Worm (Caenorhabditis elegans) whole organism, L3 larva: ENCODE results near the gene B0034.2.

ENCODE experiments used
- ZK546.5 ChIP-seq: sonication (generic microtip); optimal IDR thresholded peaks from 2 replicates; lab custom pipeline; 2017; ENCODE audit warnings: missing biosample characterization, missing genetic modification characterization
- aly-2 ChIP-seq: fragments of 150-350 bp; optimal IDR thresholded peaks from 2 replicates; lab custom pipeline; 2014; ENCODE audit warnings: missing biosample characterization, missing genetic modification characterization
- ama-1 ChIP-seq: fragments of 150-350 bp; optimal IDR thresholded peaks from 2 replicates; lab custom pipeline; 2018
- ceh-82 ChIP-seq: fragments of 150-350 bp; optimal IDR thresholded peaks from 2 replicates; lab custom pipeline; 2014; ENCODE audit warnings: missing biosample characterization, missing genetic modification characterization
- ceh-9 ChIP-seq: sonication (generic microtip); optimal IDR thresholded peaks from 2 replicates; lab custom pipeline; 2018; ENCODE audit warnings: missing biosample characterization, missing genetic modification characterization
- daf-12 ChIP-seq: fragments of 150-350 bp; optimal IDR thresholded peaks from 2 replicates; lab custom pipeline; 2014; ENCODE audit warnings: missing biosample characterization, missing genetic modification reagents, missing genetic modification characterization
- egl-5 ChIP-seq: fragments of 150-350 bp; optimal IDR thresholded peaks from 2 replicates; lab custom pipeline; 2017; ENCODE audit warnings: missing biosample characterization, missing genetic modification reagents, missing genetic modification characterization, inconsistent platforms
- elt-1 ChIP-seq: fragments of 150-350 bp; optimal IDR thresholded peaks from 2 replicates; lab custom pipeline; 2014; ENCODE audit warnings: missing biosample characterization, missing genetic modification characterization
- elt-2 ChIP-seq: sonication (generic microtip); optimal IDR thresholded peaks from 2 replicates; lab custom pipeline; 2016; ENCODE audit warnings: missing genetic modification reagents, mild to moderate bottlenecking, missing genetic modification characterization, missing compliant biosample characterization
- elt-3 ChIP-seq, 3 experiments: fragments of 150-350 bp in 1 of 3; sonication (generic microtip) in 2 of 3; optimal IDR thresholded peaks; 2 replicates in 2 of 3; 4 replicates in 1 of 3; lab custom pipeline; 2014 to 2017; ENCODE audit warnings: missing biosample characterization in 3 of 3, missing genetic modification characterization in 3 of 3
- eor-1 ChIP-seq, 2 experiments: fragments of 150-350 bp; optimal IDR thresholded peaks; 2 replicates each; lab custom pipeline; 2014 to 2018; ENCODE audit warnings: missing biosample characterization in 2 of 2, missing genetic modification characterization in 2 of 2
- fos-1 ChIP-seq: fragments of 150-350 bp; optimal IDR thresholded peaks from 2 replicates; lab custom pipeline; 2014; ENCODE audit warnings: missing biosample characterization, missing genetic modification characterization
- hmg-11 ChIP-seq: sonication (generic microtip); optimal IDR thresholded peaks from 2 replicates; lab custom pipeline; 2016; ENCODE audit warnings: missing genetic modification characterization, missing compliant biosample characterization
- jun-1 ChIP-seq: fragments of 150-350 bp; optimal IDR thresholded peaks from 2 replicates; lab custom pipeline; 2014; ENCODE audit warnings: missing biosample characterization, missing genetic modification reagents, missing genetic modification characterization
- lin-15B ChIP-seq: fragments of 150-350 bp; optimal IDR thresholded peaks from 2 replicates; lab custom pipeline; 2014; ENCODE audit warnings: missing biosample characterization, missing genetic modification characterization
- lin-39 ChIP-seq: fragments of 150-350 bp; optimal IDR thresholded peaks from 2 replicates; lab custom pipeline; 2018; ENCODE audit warnings: missing biosample characterization, missing genetic modification reagents, missing genetic modification characterization
- lsy-12 ChIP-seq: sonication (generic microtip); optimal IDR thresholded peaks from 2 replicates; lab custom pipeline; 2016; ENCODE audit warnings: mild to moderate bottlenecking, missing genetic modification characterization, missing compliant biosample characterization
- nfya-1 ChIP-seq: sonication (generic microtip); optimal IDR thresholded peaks from 2 replicates; lab custom pipeline; 2017; ENCODE audit warnings: missing genetic modification characterization, mild to moderate bottlenecking, missing compliant biosample characterization, antibody characterized with exemption, moderate library complexity; ENCODE audit not compliant: insufficient read depth
- nhr-11 ChIP-seq: fragments of 150-350 bp; optimal IDR thresholded peaks from 2 replicates; lab custom pipeline; 2014; ENCODE audit warnings: missing biosample characterization, missing genetic modification characterization
- nhr-12 ChIP-seq: fragments of 150-350 bp; optimal IDR thresholded peaks from 2 replicates; lab custom pipeline; 2014; ENCODE audit warnings: missing biosample characterization, missing genetic modification characterization
- nhr-23 ChIP-seq: fragments of 150-350 bp; optimal IDR thresholded peaks from 2 replicates; lab custom pipeline; 2014; ENCODE audit warnings: missing biosample characterization, missing genetic modification reagents, missing genetic modification characterization
- nhr-237 ChIP-seq: fragments of 150-350 bp; optimal IDR thresholded peaks from 2 replicates; lab custom pipeline; 2014; ENCODE audit warnings: missing biosample characterization, missing genetic modification characterization
- nhr-25 ChIP-seq: sonication (generic microtip); optimal IDR thresholded peaks from 2 replicates; lab custom pipeline; 2017; ENCODE audit warnings: missing biosample characterization, missing genetic modification characterization
- nhr-43 ChIP-seq: sonication (generic microtip); optimal IDR thresholded peaks from 2 replicates; lab custom pipeline; 2016; ENCODE audit warnings: mild to moderate bottlenecking, missing genetic modification characterization, missing compliant biosample characterization; ENCODE audit not compliant: poor library complexity, severe bottlenecking
- nhr-67 ChIP-seq: fragments of 150-350 bp; optimal IDR thresholded peaks from 2 replicates; lab custom pipeline; 2014; ENCODE audit warnings: missing biosample characterization, missing genetic modification characterization
- nhr-76 ChIP-seq: fragments of 150-350 bp; sonication (generic microtip); optimal IDR thresholded peaks from 5 replicates; lab custom pipeline; 2014; ENCODE audit warnings: missing biosample characterization, missing genetic modification characterization
- nhr-77 ChIP-seq: fragments of 150-350 bp; optimal IDR thresholded peaks from 2 replicates; lab custom pipeline; 2014; ENCODE audit warnings: missing biosample characterization, missing genetic modification characterization
- pha-4 ChIP-seq: fragments of 150-350 bp; optimal IDR thresholded peaks from 2 replicates; lab custom pipeline; 2014; ENCODE audit warnings: missing biosample characterization, missing genetic modification reagents, missing genetic modification characterization
- pqm-1 ChIP-seq: fragments of 150-350 bp; optimal IDR thresholded peaks from 2 replicates; lab custom pipeline; 2017; ENCODE audit warnings: missing biosample characterization, missing genetic modification characterization, inconsistent platforms
- skn-1 ChIP-seq: fragments of 150-350 bp; optimal IDR thresholded peaks from 2 replicates; lab custom pipeline; 2014; ENCODE audit warnings: missing biosample characterization, missing genetic modification characterization
- snpc-4 ChIP-seq: fragments of 150-350 bp; optimal IDR thresholded peaks from 2 replicates; lab custom pipeline; 2014; ENCODE audit warnings: missing biosample characterization, missing genetic modification characterization
- tbx-2 ChIP-seq: sonication (generic microtip); optimal IDR thresholded peaks from 2 replicates; lab custom pipeline; 2016; ENCODE audit warnings: mild to moderate bottlenecking, missing genetic modification characterization, missing compliant biosample characterization
- unc-39 ChIP-seq: sonication (generic microtip); optimal IDR thresholded peaks from 4 replicates; lab custom pipeline; 2017; ENCODE audit warnings: missing biosample characterization, missing genetic modification characterization
- unc-62 ChIP-seq: fragments of 150-350 bp; sonication (generic microtip); optimal IDR thresholded peaks from 4 replicates; lab custom pipeline; 2014; ENCODE audit warnings: missing biosample characterization, missing genetic modification reagents, missing genetic modification characterization
- zag-1 ChIP-seq: fragments of 150-350 bp; optimal IDR thresholded peaks from 2 replicates; lab custom pipeline; 2014; ENCODE audit warnings: missing biosample characterization, missing genetic modification characterization
- ztf-11 ChIP-seq: fragments of 150-350 bp; optimal IDR thresholded peaks from 2 replicates; lab custom pipeline; 2014; ENCODE audit warnings: missing biosample characterization, missing genetic modification characterization
- ztf-4 ChIP-seq: fragments of 150-350 bp; optimal IDR thresholded peaks from 2 replicates; lab custom pipeline; 2014; ENCODE audit warnings: missing biosample characterization, missing genetic modification characterization

B0034.2 gene

DNA sequence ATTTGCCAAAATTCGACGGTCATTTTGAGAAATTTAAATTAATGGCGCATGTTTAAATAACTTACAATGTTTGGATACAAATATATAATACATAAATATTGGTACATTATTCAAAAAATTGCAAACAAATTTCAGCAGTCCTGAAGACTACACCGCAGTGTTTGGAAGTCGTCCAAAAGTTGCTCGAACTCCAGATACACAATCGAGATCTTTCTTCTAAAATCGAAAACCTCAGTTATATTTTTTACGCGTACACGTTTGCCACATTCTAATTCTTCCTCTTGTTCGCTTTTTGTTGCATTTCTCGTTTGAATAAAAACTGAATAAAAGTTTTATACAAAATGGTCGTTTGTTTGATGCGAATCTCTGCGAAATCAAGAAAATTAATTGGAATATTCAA, 39.9 kb downstream of the B0034.2 start, which contains the start of gene tsp-18:
Gene tsp-18 (plus strand): TSS at position 301 of the 400 bp plus-strand sequence.
- TF ChIP-seq zag-1 (no peak), lsy-12 (no peak), nhr-25 (no peak), nhr-237 (tag; lab: Kevin White, UChicago) (no peak), daf-12 (tag; lab: Kevin White, UChicago) (no peak), nhr-76 (no peak), ceh-9 (no peak), ZK546.5 (tag; lab: Kevin White, UChicago) (no peak), ztf-4 (tag; lab: Kevin White, UChicago) (no peak)

DNA sequence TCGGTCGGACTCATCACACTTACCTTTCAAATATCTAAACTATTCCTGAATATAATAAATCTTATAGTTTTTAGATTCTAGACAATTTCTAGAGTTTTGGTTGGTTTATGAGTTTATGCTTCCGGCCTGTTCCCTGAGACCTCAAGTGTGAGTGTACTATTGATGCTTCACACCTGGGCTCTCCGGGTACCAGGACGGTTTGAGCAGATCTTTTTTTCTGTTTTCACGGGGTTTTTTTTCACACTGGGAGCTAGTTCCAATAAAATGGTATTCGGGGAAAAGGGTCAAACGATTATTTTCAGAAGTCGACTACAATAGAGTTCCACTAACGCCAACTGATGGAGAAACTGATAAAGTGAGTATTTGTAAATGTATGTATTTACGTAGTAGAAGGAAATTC, 42.0 kb downstream of the B0034.2 start:
- TF ChIP-seq unc-62, result no peak
- TF ChIP-seq elt-3 (tag; optimal IDR thresholded peaks at IDR 0.05; lab: Kevin White, UChicago), result no peak
- no peak for TF ChIP-seq elt-1 (tag; lab: Kevin White, UChicago)
- TF ChIP-seq nhr-23 (tag; lab: Kevin White, UChicago), result no peak
- no peak for TF ChIP-seq nhr-237 (tag; lab: Kevin White, UChicago)
- no peak for TF ChIP-seq daf-12 (tag; lab: Kevin White, UChicago)
- no peak for TF ChIP-seq skn-1 (tag; lab: Kevin White, UChicago)
- no peak for TF ChIP-seq zag-1
- no peak for TF ChIP-seq ama-1 (lab: Kevin White, UChicago)
- no peak for TF ChIP-seq ztf-11 (tag; lab: Kevin White, UChicago)

DNA sequence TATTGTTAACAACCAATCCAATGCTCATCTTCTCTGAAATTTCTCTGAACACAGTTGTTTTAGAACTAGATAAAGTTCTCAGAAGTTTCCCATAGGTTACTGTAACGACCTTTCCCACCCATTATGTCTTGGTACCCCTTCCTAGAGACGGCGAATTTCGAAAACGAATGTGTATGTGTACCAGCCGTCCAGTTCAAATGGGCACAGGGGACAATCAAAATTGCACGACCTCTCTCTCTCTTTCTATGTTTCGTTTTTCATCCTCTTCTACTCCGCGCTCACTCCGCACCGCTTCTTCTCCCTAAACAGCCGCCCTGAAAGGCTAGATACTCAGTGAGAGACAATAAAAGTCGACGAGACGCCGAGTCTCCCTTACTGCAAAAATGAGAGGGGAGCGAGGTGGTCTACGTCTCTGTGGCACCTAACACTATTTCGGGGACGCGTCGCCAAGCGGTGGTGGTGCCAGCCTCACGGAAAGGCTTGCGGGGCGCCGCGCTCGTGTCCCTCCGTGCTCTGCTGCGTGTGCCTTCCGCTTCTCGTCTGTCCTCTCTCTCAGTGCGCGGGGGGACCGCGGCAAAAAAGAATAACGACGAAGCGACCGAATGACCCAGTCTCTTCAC, 42.7 kb downstream of the B0034.2 start:
- TF ChIP-seq nhr-43 (tag; lab: Kevin White, UChicago) (peak; percentile 35), fos-1 (no peak), unc-39 (tag; lab: Kevin White, UChicago) (no peak), snpc-4 (tag; lab: Kevin White, UChicago) (peak; percentile 52), aly-2 (no peak), nfya-1 (tag; lab: Kevin White, UChicago) (peak; percentile 75), ceh-82 (peak; percentile 23), zag-1 (no peak), pqm-1 (peak; percentile 6), hmg-11 (peak; percentile 72), elt-1 (tag; lab: Kevin White, UChicago) (no peak), egl-5 (tag; lab: Kevin White, UChicago) (peak; percentile 76), nhr-67 (tag; lab: Kevin White, UChicago) (no peak), eor-1 (tag; optimal IDR thresholded peaks at IDR 0.05; lab: Kevin White, UChicago) (no peak), elt-2 (tag; lab: Kevin White, UChicago) (peak; percentile 28), nhr-23 (tag; lab: Kevin White, UChicago) (peak; percentile 72), lsy-12 (peak; percentile 38), tbx-2 (tag; lab: Kevin White, UChicago) (peak; percentile 62), nhr-77 (no peak), ama-1 (lab: Kevin White, UChicago) (peak; percentile 68), pha-4 (peak; percentile 5), nhr-11 (tag; lab: Kevin White, UChicago) (no peak), unc-62 (peak; percentile 21), lin-39 (peak; percentile 5)

DNA sequence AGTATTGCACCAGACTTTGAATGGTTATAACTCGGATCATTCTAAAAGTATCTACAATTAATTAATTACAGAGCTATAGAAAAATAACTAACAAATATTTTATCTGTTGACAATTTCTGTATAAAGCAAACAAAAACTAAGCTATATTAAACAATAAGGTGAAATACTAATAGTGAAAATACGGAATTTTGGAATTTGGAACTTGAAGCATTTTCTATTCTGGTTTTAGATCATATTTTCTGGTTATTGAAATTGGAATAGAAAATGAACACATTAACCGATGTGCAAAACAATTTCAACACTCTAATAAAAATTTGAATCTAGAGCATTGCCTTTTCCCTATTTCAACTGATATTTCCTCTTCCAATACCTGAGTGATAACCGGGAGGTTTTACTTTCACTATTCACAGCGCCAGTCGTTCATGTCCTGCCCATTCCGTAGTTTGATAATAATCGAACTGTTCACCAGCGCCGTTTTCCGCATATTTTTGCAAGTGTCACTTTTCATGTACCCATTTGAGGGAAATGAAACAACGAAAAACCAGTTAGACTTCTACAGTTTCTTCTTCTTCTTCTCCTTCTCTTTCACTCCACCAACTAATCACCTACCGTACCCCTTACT, 44.2 kb downstream of the B0034.2 start:
- TF ChIP-seq elt-2 (tag; lab: Kevin White, UChicago) (peak; percentile 65), ztf-4 (tag; lab: Kevin White, UChicago) (no peak), jun-1 (no peak)

DNA sequence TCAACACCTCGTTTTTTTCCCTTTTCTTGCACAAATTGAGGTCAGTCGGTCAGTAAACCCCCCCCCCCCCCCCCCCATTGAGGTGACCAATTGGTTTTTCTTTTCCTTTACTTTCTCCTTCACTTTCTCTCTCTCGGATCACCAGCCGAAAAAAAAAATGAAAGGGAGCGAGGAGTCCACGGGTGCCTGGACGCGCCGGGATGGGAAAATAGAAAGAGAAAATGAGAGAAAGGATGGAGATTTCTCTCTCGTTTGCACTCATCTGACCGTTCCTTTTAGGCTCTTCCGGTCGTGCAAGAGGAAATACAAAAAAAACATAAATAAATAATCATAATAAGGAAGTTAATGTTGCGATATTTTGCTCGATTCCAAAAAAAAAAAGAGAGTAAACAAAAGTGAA, 45.1 kb downstream of the B0034.2 start:
- TF ChIP-seq nhr-23 (tag; lab: Kevin White, UChicago) (peak; percentile 89), ama-1 (lab: Kevin White, UChicago) (peak; percentile 16), lin-15B (no peak), nhr-12 (tag; lab: Kevin White, UChicago) (no peak), pha-4 (peak; percentile 83)
